Worm (Caenorhabditis elegans): ENCODE data around the gene ufl-1.

ufl-1 gene

ce11 chrIV:7045362-7045936 is 8.8 kb upstream of the ufl-1 start (continued):
- TF ChIP-seq lin-1 (GFP tag; IDR thresholded peaks at IDR 0.05) (no peak), lin-29 (GFP tag; IDR thresholded peaks at IDR 0.05) (no peak), nhr-77 (tag; optimal IDR thresholded peaks at IDR 0.05) (no peak), ces-1 (GFP tag; optimal IDR thresholded peaks at IDR 0.05) (no peak), hlh-11 (tag; optimal IDR thresholded peaks at IDR 0.05) (no peak), daf-16 (GFP tag; optimal IDR thresholded peaks at IDR 0.05) (no peak), daf-16 (tag; optimal IDR thresholded peaks at IDR 0.05) (peak; percentile 20), dmd-6 (GFP tag; IDR thresholded peaks at IDR 0.05) (peak; percentile 33; the same call in 1 of the 2 replicates), hif-1 (tag; optimal IDR thresholded peaks at IDR 0.05) (no peak), ceh-62 (tag; optimal IDR thresholded peaks at IDR 0.05) (no peak), tag-97 (GFP tag; IDR thresholded peaks at IDR 0.05) (no peak)

ce11 chrIV:7044552-7045139 is 8.0 kb upstream of the ufl-1 start, which contains the start of gene tin-9.1:
TSS of gene tin-9.1 (minus strand) at chrIV:7044602.
- TF ChIP-seq T20F7.1 (GFP tag; optimal IDR thresholded peaks at IDR 0.05) (peak; percentile 55), ztf-11 (tag; optimal IDR thresholded peaks at IDR 0.05) (no peak), nhr-25 (tag; optimal IDR thresholded peaks at IDR 0.05; ENCODE audit: borderline replicate concordance, insufficient read depth) (no peak), dmd-6 (GFP tag; IDR thresholded peaks at IDR 0.05) (peak; percentile 58), nhr-102 (tag; optimal IDR thresholded peaks at IDR 0.05) (peak; percentile 18), hif-1 (tag; optimal IDR thresholded peaks at IDR 0.05) (no peak), Y105C5A.15 (GFP tag; IDR thresholded peaks at IDR 0.05) (no peak), Y48G9A.11 (GFP tag; IDR thresholded peaks at IDR 0.05) (no peak), zfp-3 (GFP tag; conservative IDR thresholded peaks at IDR 0.05) (no peak), nhr-6 (tag; optimal IDR thresholded peaks at IDR 0.05) (peak; percentile 53), zip-11 (GFP tag; IDR thresholded peaks at IDR 0.05) (no peak), sdz-12 (GFP tag; optimal IDR thresholded peaks at IDR 0.05) (no peak), R02D3.7 (tag; optimal IDR thresholded peaks at IDR 0.05) (no peak), attf-4 (tag; optimal IDR thresholded peaks at IDR 0.05) (no peak), jun-1 (tag; optimal IDR thresholded peaks at IDR 0.05) (no peak), zag-1 (tag; optimal IDR thresholded peaks at IDR 0.05) (no peak), ctbp-1 (GFP tag; IDR thresholded peaks at IDR 0.05) (no peak), mep-1 (tag; optimal IDR thresholded peaks at IDR 0.05) (peak; percentile 55), unc-39 (tag; optimal IDR thresholded peaks at IDR 0.05) (no peak), hlh-11 (tag; optimal IDR thresholded peaks at IDR 0.05) (peak; percentile 56), daf-19 (GFP tag; conservative IDR thresholded peaks at IDR 0.05) (no peak), egl-43 (GFP tag; IDR thresholded peaks at IDR 0.05) (no peak), spr-1 (tag; optimal IDR thresholded peaks at IDR 0.05) (peak; percentile 12), madf-5 (GFP tag; IDR thresholded peaks at IDR 0.05) (no peak), dmd-9 (GFP tag; IDR thresholded peaks at IDR 0.05) (no peak), D1046.2 (GFP tag; IDR thresholded peaks at IDR 0.05) (no peak), mdl-1 (tag; optimal IDR thresholded peaks at IDR 0.05) (no peak), duxl-1 (tag; optimal IDR thresholded peaks at IDR 0.05; ENCODE audit: poor library complexity) (no peak), ces-1 (GFP tag; optimal IDR thresholded peaks at IDR 0.05) (no peak), snpc-1.2 (GFP tag; IDR thresholded peaks at IDR 0.05) (peak; percentile 53; the same call in 1 of the 2 replicates), daf-12 (tag; optimal IDR thresholded peaks at IDR 0.05) (no peak), F10B5.3 (tag; optimal IDR thresholded peaks at IDR 0.05) (no peak), pqm-1 (tag; optimal IDR thresholded peaks at IDR 0.05) (no peak), daf-8 (GFP tag; IDR thresholded peaks at IDR 0.05) (no peak), dve-1 (tag; optimal IDR thresholded peaks at IDR 0.05; ENCODE audit: insufficient read depth) (peak; percentile 74), nhr-10 (tag; optimal IDR thresholded peaks at IDR 0.05) (no peak), ceh-32 (tag; optimal IDR thresholded peaks at IDR 0.05; ENCODE audit: poor library complexity) (no peak), nhr-42 (GFP tag; IDR thresholded peaks at IDR 0.05) (no peak), lin-1 (GFP tag; IDR thresholded peaks at IDR 0.05) (no peak; the same call in 1 of the 2 replicates), ceh-62 (tag; optimal IDR thresholded peaks at IDR 0.05) (no peak), zfp-2 (tag; optimal IDR thresholded peaks at IDR 0.05) (no peak), lir-3 (tag; optimal IDR thresholded peaks at IDR 0.05) (no peak), zip-2 (tag; optimal IDR thresholded peaks at IDR 0.05) (no peak)
